Worm (Caenorhabditis elegans) whole organism, early embryonic: ENCODE results near the gene F59B10.2.

ENCODE experiments used
- ama-1 ChIP-seq: fragments of 150-350 bp; optimal IDR thresholded peaks from 2 replicates; lab custom pipeline; 2014
- ceh-13 ChIP-seq: fragments of 200-800 bp; sonication (Bioruptor generic); optimal IDR thresholded peaks from 2 replicates; lab custom pipeline; 2018; ENCODE audit warnings: mild to moderate bottlenecking, missing genetic modification characterization, missing compliant biosample characterization
- ets-7 ChIP-seq: sonication (generic microtip); optimal IDR thresholded peaks from 2 replicates; lab custom pipeline; 2016; ENCODE audit warnings: missing genotype, missing genetic modification characterization, missing compliant biosample characterization
- flt-1 ChIP-seq: fragments of 200-800 bp; sonication (Bioruptor generic); IDR thresholded peaks from 2 replicates; pipeline ENCODE4 v1.3.6; 2022; ENCODE audit warnings: missing genetic modification characterization, missing compliant biosample characterization
- hmbx-1 ChIP-seq: sonication (generic microtip); optimal IDR thresholded peaks from 2 replicates; lab custom pipeline; 2016; ENCODE audit warnings: mild to moderate bottlenecking, missing genetic modification characterization, missing compliant biosample characterization
- hmg-4 ChIP-seq: fragments of 200-800 bp; sonication (Bioruptor generic); optimal IDR thresholded peaks from 2 replicates; lab custom pipeline; 2018; ENCODE audit warnings: mild to moderate bottlenecking, missing genetic modification characterization, missing compliant biosample characterization
- hnd-1 ChIP-seq: sonication (generic microtip); optimal IDR thresholded peaks from 2 replicates; lab custom pipeline; 2016; ENCODE audit warnings: missing genetic modification characterization, missing compliant biosample characterization
- pes-1 ChIP-seq: fragments of 200-800 bp; sonication (Bioruptor generic); IDR thresholded peaks from 2 replicates; pipeline ENCODE4 v1.3.6; 2022; ENCODE audit warnings: missing genetic modification reagents, missing genetic modification characterization, missing compliant biosample characterization
- sea-1 ChIP-seq: fragments of 200-800 bp; sonication (Bioruptor generic); conservative IDR thresholded peaks from 2 replicates; pipeline ENCODE4 v1.3.6; 2022; ENCODE audit warnings: missing genetic modification characterization, missing compliant biosample characterization
- tbx-11 ChIP-seq: fragments of 200-800 bp; sonication (Bioruptor generic); IDR thresholded peaks from 2 replicates; pipeline ENCODE4 v1.3.6; 2022; ENCODE audit warnings: missing genetic modification characterization, missing compliant biosample characterization
- tra-4 ChIP-seq: sonication (generic microtip); optimal IDR thresholded peaks from 2 replicates; lab custom pipeline; 2017; ENCODE audit warnings: missing genetic modification characterization, missing compliant biosample characterization

DNA sequence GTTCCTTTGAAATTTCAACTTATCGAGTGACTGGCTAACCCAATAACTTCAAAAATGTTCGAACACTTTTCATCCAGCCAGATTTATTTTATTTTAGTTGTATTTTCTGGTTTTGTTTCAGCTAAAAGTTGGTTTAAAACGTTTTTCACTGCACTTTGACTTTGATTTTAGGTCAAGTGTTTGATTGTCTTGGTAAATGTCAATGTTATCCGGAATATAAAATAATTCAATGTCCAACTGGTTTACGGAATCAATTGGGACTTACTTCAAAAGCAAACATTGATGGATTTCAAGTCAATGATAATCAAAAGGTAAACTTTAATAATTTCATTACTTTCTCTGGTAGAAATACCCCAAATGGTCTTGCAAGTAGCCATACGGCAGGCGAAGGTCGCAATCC is 25.8 kb downstream of the F59B10.2 start:
- no peak for TF ChIP-seq tra-4 (tag; lab: Kevin White, UChicago)
- TF ChIP-seq ama-1: no peak
- no peak for TF ChIP-seq tbx-11 (GFP tag; lab: Robert Waterston, UW)
- no peak for TF ChIP-seq ceh-13
- no peak for TF ChIP-seq sea-1 (GFP tag; lab: Robert Waterston, UW)
- TF ChIP-seq hmbx-1 (tag; lab: Kevin White, UChicago): no peak
- TF ChIP-seq pes-1 (GFP tag; lab: Robert Waterston, UW): no peak
- TF ChIP-seq hnd-1 (tag; lab: Kevin White, UChicago): no peak
- TF ChIP-seq flt-1 (GFP tag; lab: Robert Waterston, UW): no peak
- TF ChIP-seq hmg-4 (GFP tag; lab: Kevin White, UChicago): no peak
- TF ChIP-seq ets-7 (tag; lab: Kevin White, UChicago): no peak
